Fruit fly (Drosophila melanogaster) whole organism, pupa: Measurements from ENCODE around the gene arm.

Experiments
- CG13204 ChIP-seq: fragments of 200-800 bp; sonication (Bioruptor generic); optimal IDR thresholded peaks from 2 replicates; lab custom pipeline; 2018; ENCODE audit warnings: missing biosample characterization, mild to moderate bottlenecking, missing genetic modification characterization, moderate library complexity
- CG14655 ChIP-seq: fragments of 200-800 bp; sonication (Bioruptor generic); optimal IDR thresholded peaks from 3 replicates; lab custom pipeline; 2017; ENCODE audit warnings: mild to moderate bottlenecking, missing biosample characterization, missing genetic modification reagents, missing genetic modification characterization
- CG15710 ChIP-seq: fragments of 200-800 bp; sonication (Bioruptor generic); optimal IDR thresholded peaks from 2 replicates; lab custom pipeline; 2018; ENCODE audit warnings: missing biosample characterization, mild to moderate bottlenecking, missing genetic modification characterization, moderate library complexity
- CG17806 ChIP-seq: fragments of 200-800 bp; sonication (Bioruptor generic); optimal IDR thresholded peaks from 2 replicates; lab custom pipeline; 2018; ENCODE audit warnings: missing biosample characterization, mild to moderate bottlenecking, missing genetic modification characterization, moderate library complexity
- CG32121 ChIP-seq: fragments of 200-800 bp; sonication (Bioruptor generic); IDR thresholded peaks from 2 replicates; pipeline ENCODE4 v1.3.6; 2022; ENCODE audit warnings: missing biosample characterization, missing genetic modification characterization
- CG34367 ChIP-seq: fragments of 200-800 bp; sonication (Bioruptor generic); optimal IDR thresholded peaks from 2 replicates; lab custom pipeline; 2018; ENCODE audit warnings: missing biosample characterization, mild to moderate bottlenecking, missing genetic modification characterization
- CG4496 ChIP-seq: fragments of 200-800 bp; sonication (Bioruptor generic); IDR thresholded peaks from 3 replicates; pipeline ENCODE4 v1.3.6; 2022; ENCODE audit warnings: missing biosample characterization, missing genetic modification characterization
- CG8159 ChIP-seq: fragments of 200-800 bp; sonication (Bioruptor generic); optimal IDR thresholded peaks from 3 replicates; lab custom pipeline; 2018; ENCODE audit warnings: missing biosample characterization, mild to moderate bottlenecking, missing genetic modification characterization, moderate library complexity
- D1 ChIP-seq: fragments of 200-800 bp; sonication (Bioruptor generic); optimal IDR thresholded peaks from 2 replicates; lab custom pipeline; 2018; ENCODE audit warnings: missing biosample characterization, mild to moderate bottlenecking, missing genetic modification characterization, moderate library complexity
- EcR ChIP-seq: fragments of 200-800 bp; sonication (Bioruptor generic); optimal IDR thresholded peaks from 3 replicates; lab custom pipeline; 2019; ENCODE audit warnings: missing biosample characterization, missing genetic modification characterization, mild to moderate bottlenecking, moderate library complexity, missing genetic modification reagents
- gl ChIP-seq: fragments of 200-800 bp; sonication (Bioruptor generic); optimal IDR thresholded peaks from 2 replicates; lab custom pipeline; 2018; ENCODE audit warnings: missing biosample characterization, mild to moderate bottlenecking, missing genetic modification characterization
- rn ChIP-seq: fragments of 200-800 bp; sonication (Bioruptor generic); IDR thresholded peaks from 2 replicates; pipeline ENCODE4 v1.3.6; 2022; ENCODE audit warnings: missing biosample characterization, missing genetic modification characterization

dm6 chrX:1854873-1855272 is 45.6 kb downstream of the arm start:
- TF ChIP-seq CG17806 = no peak
- TF ChIP-seq CG4496 (GFP tag; lab: Robert Waterston, UW) = no peak
- TF ChIP-seq CG15710 = no peak
- no peak for TF ChIP-seq rn (GFP tag; lab: Robert Waterston, UW)
- TF ChIP-seq CG34367 (tag; lab: Kevin White, UChicago) = no peak
- TF ChIP-seq EcR (GFP tag; lab: Kevin White, UChicago) = no peak
- no peak for TF ChIP-seq CG32121
- no peak for TF ChIP-seq CG13204
- no peak for TF ChIP-seq gl (tag; lab: Kevin White, UChicago)
- TF ChIP-seq CG8159 (tag; lab: Kevin White, UChicago) = no peak
- no peak for TF ChIP-seq CG14655 (GFP tag; lab: Kevin White, UChicago)
- TF ChIP-seq D1 (tag; lab: Kevin White, UChicago) = no peak
